Fruit fly (Drosophila melanogaster): Measurements from ENCODE around the gene Kots.

Gene Kots

dm6 chr3R:13999531-13999930, 35.6 kb upstream of the Kots start (continued):
- no peak for TF ChIP-seq CoRest (tag; optimal IDR thresholded peaks at IDR 0.05)
- TF ChIP-seq Med (GFP tag), result peak; percentile 70
- TF ChIP-seq CG8478 (optimal IDR thresholded peaks at IDR 0.05), result no peak
- TF ChIP-seq sc (optimal IDR thresholded peaks at IDR 0.05), result no peak
- no peak for TF ChIP-seq sc (GFP tag; optimal IDR thresholded peaks at IDR 0.05)
- no peak for TF ChIP-seq insv (GFP tag; optimal IDR thresholded peaks at IDR 0.05)
- TF ChIP-seq pnt (GFP tag; optimal IDR thresholded peaks at IDR 0.05), result peak; percentile 51
- TF ChIP-seq GATAe (GFP tag; conservative IDR thresholded peaks at IDR 0.05), result no peak; the same call in 1 of the 2 replicates
- TF ChIP-seq zen (tag; optimal IDR thresholded peaks at IDR 0.05), result peak; percentile 68
- TF ChIP-seq usp (GFP tag; optimal IDR thresholded peaks at IDR 0.05), result no peak
- no peak for TF ChIP-seq Ets97D (GFP tag; optimal IDR thresholded peaks at IDR 0.05)
- TF ChIP-seq CG14014 (GFP tag; IDR thresholded peaks at IDR 0.05), result no peak
- TF ChIP-seq zfh2 (GFP tag; optimal IDR thresholded peaks at IDR 0.05), result no peak
- peak; percentile 79 for TF ChIP-seq Antp (GFP tag; optimal IDR thresholded peaks at IDR 0.05)
- TF ChIP-seq CG16813 (GFP tag; IDR thresholded peaks at IDR 0.05; ENCODE audit: partially characterized antibody), result no peak
- TF ChIP-seq pum (GFP tag; optimal IDR thresholded peaks at IDR 0.05), result peak; percentile 44
- no peak for TF ChIP-seq gsb (GFP tag; IDR thresholded peaks at IDR 0.05)
- TF ChIP-seq CG34422 (GFP tag; IDR thresholded peaks at IDR 0.05), result peak; percentile 69; the same call in 2 of the 3 replicates
- no peak for TF ChIP-seq CG9215 (GFP tag; IDR thresholded peaks at IDR 0.05)
- peak; percentile 16 for TF ChIP-seq Hmx (GFP tag; optimal IDR thresholded peaks at IDR 0.05)
- no peak for TF ChIP-seq mld (GFP tag; IDR thresholded peaks at IDR 0.05; ENCODE audit: partially characterized antibody)
- peak; percentile 72 for TF ChIP-seq CG18764 (GFP tag; optimal IDR thresholded peaks at IDR 0.05)
- TF ChIP-seq crc (GFP tag; optimal IDR thresholded peaks at IDR 0.05), result no peak
- peak in 1 of 2 experiments; percentile 89 for TF ChIP-seq eve (GFP tag; optimal IDR thresholded peaks at IDR 0.05)
- no peak for TF ChIP-seq HmgD (GFP tag; optimal IDR thresholded peaks at IDR 0.05)
- TF ChIP-seq CG8281 (tag; optimal IDR thresholded peaks at IDR 0.05), result no peak
- no peak for TF ChIP-seq Atf3 (GFP tag; optimal IDR thresholded peaks at IDR 0.05)
- TF ChIP-seq CG32532 (GFP tag; IDR thresholded peaks at IDR 0.05), result peak; percentile 33; the same call in 1 of the 2 replicates
- no peak for TF ChIP-seq CG10209 (GFP tag; optimal IDR thresholded peaks at IDR 0.05)
- no peak for TF ChIP-seq Oli (tag; optimal IDR thresholded peaks at IDR 0.05)
- TF ChIP-seq stc (GFP tag; IDR thresholded peaks at IDR 0.05), result peak; percentile 74
- TF ChIP-seq Hsf (GFP tag; optimal IDR thresholded peaks at IDR 0.05), result no peak
- no peak for TF ChIP-seq Opbp (GFP tag; IDR thresholded peaks at IDR 0.05; ENCODE audit: partially characterized antibody)
- peak; percentile 10 for TF ChIP-seq chn (GFP tag; optimal IDR thresholded peaks at IDR 0.05)
- no peak for TF ChIP-seq CG11696 (GFP tag; IDR thresholded peaks at IDR 0.05)
- TF ChIP-seq CG6813 (GFP tag; optimal IDR thresholded peaks at IDR 0.05), result peak; percentile 64
- no peak for TF ChIP-seq B-H2 (GFP tag; optimal IDR thresholded peaks at IDR 0.05)
- TF ChIP-seq Spps (tag; optimal IDR thresholded peaks at IDR 0.05), result peak; percentile 7
- peak; percentile 21 for TF ChIP-seq nau (GFP tag; optimal IDR thresholded peaks at IDR 0.05)
- TF ChIP-seq CG2712 (tag; optimal IDR thresholded peaks at IDR 0.05), result peak; percentile 55
- TF ChIP-seq CG3407 (GFP tag; optimal IDR thresholded peaks at IDR 0.05), result peak; percentile 10
- TF ChIP-seq disco-r (GFP tag; optimal IDR thresholded peaks at IDR 0.05), result peak; percentile 21
- peak; percentile 54 for TF ChIP-seq tgo (GFP tag; IDR thresholded peaks at IDR 0.05)
- TF ChIP-seq ci (GFP tag; IDR thresholded peaks at IDR 0.05), result peak; percentile 70; the same call in 1 of the 3 replicates
- no peak for TF ChIP-seq Camta (GFP tag; optimal IDR thresholded peaks at IDR 0.05)
- no peak for TF ChIP-seq CG2875 (GFP tag; optimal IDR thresholded peaks at IDR 0.05)
- TF ChIP-seq repo (GFP tag; optimal IDR thresholded peaks at IDR 0.05), result peak; percentile 70
- no peak for TF ChIP-seq HmgZ (tag; optimal IDR thresholded peaks at IDR 0.05)
- peak; percentile 59; the same call in 2 of the 3 replicates for TF ChIP-seq B-H1 (GFP tag; IDR thresholded peaks at IDR 0.05)
- TF ChIP-seq Asciz (GFP tag; optimal IDR thresholded peaks at IDR 0.05), result peak; percentile 85
- no peak for TF ChIP-seq mirr (GFP tag; optimal IDR thresholded peaks at IDR 0.05)
- TF ChIP-seq dpn (GFP tag; optimal IDR thresholded peaks at IDR 0.05), result peak in 1 of 2 experiments; percentile 15
